Fruit fly (Drosophila melanogaster) whole organism, prepupa: ENCODE results near the gene CG15747.

Experiments
- Blimp-1 ChIP-seq: fragments of 200-800 bp; sonication (Bioruptor generic); optimal IDR thresholded peaks from 3 replicates; lab custom pipeline; 2017; ENCODE audit warnings: missing biosample characterization, missing genetic modification characterization, mild to moderate bottlenecking, moderate library complexity, missing genetic modification reagents
- Lpt ChIP-seq: fragments of 200-800 bp; sonication (Bioruptor generic); optimal IDR thresholded peaks from 3 replicates; lab custom pipeline; 2016; ENCODE audit warnings: missing biosample characterization, missing genetic modification characterization
- Sox102F ChIP-seq: fragments of 200-800 bp; sonication (Bioruptor generic); optimal IDR thresholded peaks from 2 replicates; lab custom pipeline; 2016; ENCODE audit warnings: missing biosample characterization, mild to moderate bottlenecking, missing genetic modification characterization
- esn ChIP-seq: fragments of 200-800 bp; sonication (Bioruptor generic); optimal IDR thresholded peaks from 2 replicates; lab custom pipeline; 2016; ENCODE audit warnings: missing biosample characterization, mild to moderate bottlenecking, missing genetic modification characterization, moderate library complexity

- TF ChIP-seq Sox102F (GFP tag; lab: Kevin White, UChicago): no peak
- no peak for TF ChIP-seq Blimp-1 (GFP tag; lab: Kevin White, UChicago)
- no peak for TF ChIP-seq Lpt
- TF ChIP-seq esn (GFP tag; lab: Kevin White, UChicago): no peak
Observed at dm6 chrX:13303527-13303655, 34.7 kb upstream of the CG15747 start, which contains the start of gene IP3K2.
